Fruit fly (Drosophila melanogaster) whole organism, embryonic: ENCODE results near the gene QIL1.

Source experiments
- CG3838 ChIP-seq: fragments of 200-800 bp; sonication (Bioruptor generic); optimal IDR thresholded peaks from 3 replicates; lab custom pipeline; 2016; ENCODE audit warnings: missing biosample characterization, missing genetic modification characterization
- E2f2 ChIP-seq: fragments of 200-800 bp; sonication (Bioruptor generic); IDR thresholded peaks from 2 replicates; pipeline ENCODE4 v1.3.6; 2022; ENCODE audit warnings: missing biosample characterization, missing genetic modification characterization
- NC2β ChIP-seq: fragments of 200-800 bp; sonication (Bioruptor generic); optimal IDR thresholded peaks from 2 replicates; lab custom pipeline; 2016; ENCODE audit warnings: missing biosample characterization, missing genetic modification characterization
- Taf1 ChIP-seq: fragments of 200-800 bp; sonication (Bioruptor generic); IDR thresholded peaks from 2 replicates; pipeline ENCODE4 v1.3.6; 2022; ENCODE audit warnings: missing biosample characterization, missing genetic modification characterization

Gene QIL1

DNA sequence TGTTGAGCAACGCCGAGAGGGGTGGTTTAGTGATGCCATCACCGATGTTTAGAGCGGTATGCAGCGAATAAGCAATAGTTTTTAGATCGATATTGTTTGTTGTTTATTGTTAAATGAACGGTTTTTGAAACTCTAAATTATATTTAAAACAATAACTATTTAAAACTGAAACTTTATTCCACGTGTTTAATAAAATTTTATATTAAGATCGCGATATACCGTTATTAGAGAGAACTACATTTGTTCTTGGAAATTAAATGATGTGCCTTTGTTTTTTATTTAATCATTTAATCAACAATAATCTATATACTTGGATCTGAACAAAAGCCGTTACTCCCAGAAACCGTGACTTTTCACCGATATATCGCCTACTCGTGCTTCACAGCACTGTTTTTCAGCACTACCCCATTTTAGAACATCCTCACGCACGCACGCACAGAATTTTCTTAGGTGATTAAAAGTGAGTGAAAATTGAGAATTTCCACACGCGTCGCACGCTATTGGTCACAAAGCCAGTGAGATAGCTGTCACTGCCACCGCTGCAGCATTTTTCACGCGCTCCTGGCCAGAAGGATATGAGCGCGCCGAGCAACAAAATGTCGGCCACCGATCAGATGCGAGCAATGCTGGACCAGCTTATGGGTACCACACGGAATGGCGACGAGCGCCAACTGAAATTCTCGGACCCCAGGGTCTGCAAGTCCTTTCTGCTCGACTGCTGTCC, 48.3 kb downstream of the QIL1 start, which contains the start of the genes U4-U6-60K and CG7564 (continued):
- TF ChIP-seq CG3838, result no peak
- TF ChIP-seq NC2β (GFP tag; lab: Kevin White, UChicago), result no peak
- TF ChIP-seq E2f2 (GFP tag; lab: Robert Waterston, UW), result no peak
- 0 out of 2 replicates have a peak, but pooled peaks have one; percentile 33 for TF ChIP-seq Taf1 (GFP tag; lab: Robert Waterston, UW)
